Fruit fly (Drosophila melanogaster) whole organism, prepupa: ENCODE results near the gene Msp300.

Experiments
- CG10631 ChIP-seq: fragments of 200-800 bp; sonication (Bioruptor generic); optimal IDR thresholded peaks from 2 replicates; lab custom pipeline; 2016; ENCODE audit warnings: missing biosample characterization, missing genetic modification characterization
- CG16779 ChIP-seq: fragments of 200-800 bp; sonication (Bioruptor generic); optimal IDR thresholded peaks from 3 replicates; lab custom pipeline; 2017; ENCODE audit warnings: missing biosample characterization, mild to moderate bottlenecking, missing genetic modification characterization
- CG32006 ChIP-seq: fragments of 200-800 bp; sonication (Bioruptor generic); optimal IDR thresholded peaks from 3 replicates; lab custom pipeline; 2017; ENCODE audit warnings: missing biosample characterization, mild to moderate bottlenecking, missing genetic modification characterization
- CG8319 ChIP-seq: fragments of 200-800 bp; sonication (Bioruptor generic); optimal IDR thresholded peaks from 3 replicates; lab custom pipeline; 2016; ENCODE audit warnings: missing biosample characterization, missing genetic modification characterization
- Gug ChIP-seq: fragments of 200-800 bp; sonication (Bioruptor generic); IDR thresholded peaks from 2 replicates; pipeline ENCODE4 v1.3.6; 2022; ENCODE audit warnings: missing biosample characterization, missing genetic modification characterization
- OdsH ChIP-seq: fragments of 200-800 bp; sonication (Bioruptor generic); optimal IDR thresholded peaks from 3 replicates; lab custom pipeline; 2016; ENCODE audit warnings: missing biosample characterization, missing genetic modification characterization
- Sox102F ChIP-seq: fragments of 200-800 bp; sonication (Bioruptor generic); optimal IDR thresholded peaks from 2 replicates; lab custom pipeline; 2016; ENCODE audit warnings: missing biosample characterization, mild to moderate bottlenecking, missing genetic modification characterization
- Sox15 ChIP-seq: fragments of 200-800 bp; sonication (Bioruptor generic); optimal IDR thresholded peaks from 3 replicates; lab custom pipeline; 2016; ENCODE audit warnings: missing biosample characterization, missing genetic modification characterization
- cyc ChIP-seq: fragments of 200-800 bp; sonication (Bioruptor generic); optimal IDR thresholded peaks from 3 replicates; lab custom pipeline; 2016; ENCODE audit warnings: missing biosample characterization, missing genetic modification characterization
- dsx ChIP-seq: fragments of 200-800 bp; optimal IDR thresholded peaks from 3 replicates; lab custom pipeline; 2019; ENCODE audit warnings: missing biosample characterization, mild to moderate bottlenecking, missing genetic modification characterization, moderate library complexity; ENCODE audit not compliant: poor library complexity, severe bottlenecking
- pdm3 ChIP-seq: fragments of 200-800 bp; sonication (Bioruptor generic); optimal IDR thresholded peaks from 3 replicates; lab custom pipeline; 2016; ENCODE audit warnings: missing biosample characterization, missing genetic modification characterization
- ss ChIP-seq, 2 experiments: fragments of 200-800 bp; sonication (Bioruptor generic); optimal IDR thresholded peaks; 2 replicates in 1 of 2; 3 replicates in 1 of 2; lab custom pipeline; 2017 to 2018; ENCODE audit warnings: mild to moderate bottlenecking in 2 of 2, missing biosample characterization in 2 of 2, missing genetic modification characterization in 2 of 2, moderate library complexity in 1 of 2

- TF ChIP-seq Sox15 (GFP tag; lab: Kevin White, UChicago) (no peak), CG10631 (no peak), Gug (no peak), ss (GFP tag; optimal IDR thresholded peaks at IDR 0.05; lab: Kevin White, UChicago) (no peak), CG32006 (GFP tag; lab: Kevin White, UChicago) (no peak), Sox102F (GFP tag; lab: Kevin White, UChicago) (no peak), OdsH (GFP tag; lab: Kevin White, UChicago) (no peak), pdm3 (GFP tag; lab: Kevin White, UChicago) (no peak), cyc (GFP tag; lab: Kevin White, UChicago) (no peak), CG8319 (GFP tag; lab: Kevin White, UChicago) (no peak), CG16779 (tag; lab: Kevin White, UChicago) (no peak), dsx (GFP tag; lab: Kevin White, UChicago) (no peak)
Observed at dm6 chr2L:5153053-5153452, 52.4 kb downstream of the Msp300 start.
